Worm (Caenorhabditis elegans) whole organism, L2 larva: ENCODE data around the gene cup-14.

Experiments
- ama-1 ChIP-seq: fragments of 150-350 bp; optimal IDR thresholded peaks from 2 replicates; lab custom pipeline; 2018; ENCODE audit warnings: inconsistent platforms
- nhr-237 ChIP-seq: fragments of 150-350 bp; optimal IDR thresholded peaks from 2 replicates; lab custom pipeline; 2014; ENCODE audit warnings: missing biosample characterization, missing genetic modification characterization

- TF ChIP-seq ama-1 (lab: Kevin White, UChicago) (no peak), nhr-237 (tag; lab: Kevin White, UChicago) (no peak)
Observed at ce11 chrII:13877994-13878393, 6.0 kb upstream of the cup-14 start.
